Fruit fly (Drosophila melanogaster): ENCODE measurements around the gene CG4928.

Gene CG4928

DNA sequence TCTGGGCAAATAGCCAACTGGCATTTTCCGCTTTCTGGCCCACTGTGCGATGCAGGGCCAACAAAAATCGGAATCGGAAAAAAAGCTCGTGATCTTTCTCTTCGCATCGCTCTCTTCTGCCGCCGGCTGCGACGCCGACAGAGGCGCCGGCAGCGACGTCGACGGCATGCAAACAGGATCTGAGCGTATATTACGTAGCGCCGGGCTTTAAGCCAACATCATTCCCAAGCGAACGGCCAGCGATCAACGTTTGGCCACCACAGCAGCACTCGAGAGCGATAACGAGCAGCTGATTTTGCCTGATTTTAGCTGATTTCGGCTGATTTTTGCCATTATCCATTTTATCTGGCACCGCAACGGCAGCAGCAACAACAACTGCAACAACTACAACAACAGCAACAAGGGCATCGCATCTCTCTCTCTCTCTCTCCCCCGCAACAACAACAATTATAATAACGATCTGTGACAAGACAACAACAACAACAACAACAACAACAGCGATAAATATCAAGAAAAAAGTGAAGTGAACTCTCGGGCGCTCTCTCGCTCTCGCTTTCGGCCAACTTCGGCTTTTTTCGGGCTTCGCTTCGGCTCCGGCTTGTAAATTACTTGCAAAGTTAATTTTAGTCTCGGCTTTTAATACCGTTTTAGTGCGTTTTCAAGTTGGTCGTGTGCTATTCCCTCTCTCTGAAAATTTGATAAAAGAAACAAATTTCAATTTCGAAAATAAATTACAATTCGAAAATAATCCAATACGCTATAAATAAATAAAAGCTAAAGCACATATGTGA is at the start of gene CG4928:
TSS of gene CG4928 (plus strand) at position 216 of the 791 bp plus-strand sequence.
- no peak for TF ChIP-seq pan (optimal IDR thresholded peaks at IDR 0.05)
- no peak for TF ChIP-seq psq (optimal IDR thresholded peaks at IDR 0.05)
- TF ChIP-seq Dll (optimal IDR thresholded peaks at IDR 0.05), result no peak
- TF ChIP-seq EcR (GFP tag; optimal IDR thresholded peaks at IDR 0.05), result no peak
- TF ChIP-seq usp (GFP tag; optimal IDR thresholded peaks at IDR 0.05), result no peak
- no peak for TF ChIP-seq CG8478 (optimal IDR thresholded peaks at IDR 0.05)

- no peak for TF ChIP-seq pan (optimal IDR thresholded peaks at IDR 0.05)
- no peak for TF ChIP-seq EcR (GFP tag; optimal IDR thresholded peaks at IDR 0.05)
- no peak for TF ChIP-seq Dll (optimal IDR thresholded peaks at IDR 0.05)
- TF ChIP-seq usp (GFP tag; optimal IDR thresholded peaks at IDR 0.05), result no peak
Observed at dm6 chrX:16867622-16868021, 45.4 kb upstream of the CG4928 start.

- no peak for TF ChIP-seq CG8478 (optimal IDR thresholded peaks at IDR 0.05)
- TF ChIP-seq psq (optimal IDR thresholded peaks at IDR 0.05), result no peak
- no peak for TF ChIP-seq pan (optimal IDR thresholded peaks at IDR 0.05)
Observed at dm6 chrX:16871808-16872207, 41.2 kb upstream of the CG4928 start.

dm6 chrX:16873053-16873452 is 39.9 kb upstream of the CG4928 start:
- TF ChIP-seq EcR (GFP tag; optimal IDR thresholded peaks at IDR 0.05), result no peak
- no peak for TF ChIP-seq psq (optimal IDR thresholded peaks at IDR 0.05)
- no peak for TF ChIP-seq Dll (optimal IDR thresholded peaks at IDR 0.05)
- TF ChIP-seq pan (optimal IDR thresholded peaks at IDR 0.05), result no peak

dm6 chrX:16874671-16875070 is 38.3 kb upstream of the CG4928 start:
- no peak for TF ChIP-seq psq (optimal IDR thresholded peaks at IDR 0.05)
- no peak for TF ChIP-seq usp (GFP tag; optimal IDR thresholded peaks at IDR 0.05)

DNA sequence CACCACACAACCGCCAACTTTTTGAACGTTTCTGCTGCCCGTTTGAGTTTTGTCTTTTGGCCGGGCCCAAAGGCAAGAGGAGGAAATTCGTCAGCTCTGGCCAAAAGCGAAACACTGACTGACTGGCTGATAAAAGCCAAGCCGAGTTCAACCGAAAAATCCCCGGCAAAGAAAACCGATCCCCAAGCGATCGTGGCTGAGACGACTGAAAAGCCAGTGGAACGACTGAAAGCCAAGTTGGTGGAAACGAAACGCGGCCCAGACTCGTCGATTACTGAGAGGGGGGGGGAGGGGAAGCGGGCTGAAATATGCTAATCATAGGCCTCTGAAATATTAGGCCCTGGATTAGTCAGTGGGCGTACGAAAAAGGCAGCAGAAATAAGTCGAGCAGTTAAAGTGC is 36.6 kb upstream of the CG4928 start, which contains the start of gene CG13003:
TSS of gene CG13003 (minus strand) at position 120 of the 400 bp plus-strand sequence.
- TF ChIP-seq CG8478 (optimal IDR thresholded peaks at IDR 0.05) (no peak), pan (optimal IDR thresholded peaks at IDR 0.05) (no peak), EcR (GFP tag; optimal IDR thresholded peaks at IDR 0.05) (no peak), psq (optimal IDR thresholded peaks at IDR 0.05) (no peak), Dll (optimal IDR thresholded peaks at IDR 0.05) (no peak), usp (GFP tag; optimal IDR thresholded peaks at IDR 0.05) (no peak)

dm6 chrX:16880013-16880412 is 33.0 kb upstream of the CG4928 start:
- TF ChIP-seq Dll (optimal IDR thresholded peaks at IDR 0.05), result no peak
- no peak for TF ChIP-seq psq (optimal IDR thresholded peaks at IDR 0.05)
- no peak for TF ChIP-seq EcR (GFP tag; optimal IDR thresholded peaks at IDR 0.05)
- no peak for TF ChIP-seq usp (GFP tag; optimal IDR thresholded peaks at IDR 0.05)
- no peak for TF ChIP-seq pan (optimal IDR thresholded peaks at IDR 0.05)
- no peak for TF ChIP-seq CG8478 (optimal IDR thresholded peaks at IDR 0.05)

DNA sequence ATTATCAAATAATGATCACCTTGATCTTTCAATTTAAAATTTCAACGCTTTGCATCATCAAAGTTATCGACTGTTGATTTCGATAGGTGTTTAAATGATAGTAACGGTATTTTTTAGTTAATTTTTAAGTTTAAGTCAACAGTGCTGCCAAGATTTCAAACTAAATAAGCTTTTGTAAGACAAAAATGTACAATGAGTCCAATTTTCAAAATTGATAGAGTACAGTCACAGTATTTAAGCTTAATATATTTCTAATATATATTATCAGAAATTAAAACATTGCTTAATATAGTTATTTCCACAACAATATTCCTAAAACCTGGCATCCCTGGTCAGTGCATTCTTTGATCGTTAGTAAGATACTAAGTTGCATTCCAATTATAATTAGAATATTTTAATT is 32.0 kb upstream of the CG4928 start, which contains the start of gene CG4872:
TSS of gene CG4872 (plus strand) at position 333 of the 400 bp plus-strand sequence.
- TF ChIP-seq Dll (optimal IDR thresholded peaks at IDR 0.05) (no peak), CG8478 (optimal IDR thresholded peaks at IDR 0.05) (no peak), EcR (GFP tag; optimal IDR thresholded peaks at IDR 0.05) (no peak), psq (optimal IDR thresholded peaks at IDR 0.05) (no peak), pan (optimal IDR thresholded peaks at IDR 0.05) (no peak), usp (GFP tag; optimal IDR thresholded peaks at IDR 0.05) (no peak)

DNA sequence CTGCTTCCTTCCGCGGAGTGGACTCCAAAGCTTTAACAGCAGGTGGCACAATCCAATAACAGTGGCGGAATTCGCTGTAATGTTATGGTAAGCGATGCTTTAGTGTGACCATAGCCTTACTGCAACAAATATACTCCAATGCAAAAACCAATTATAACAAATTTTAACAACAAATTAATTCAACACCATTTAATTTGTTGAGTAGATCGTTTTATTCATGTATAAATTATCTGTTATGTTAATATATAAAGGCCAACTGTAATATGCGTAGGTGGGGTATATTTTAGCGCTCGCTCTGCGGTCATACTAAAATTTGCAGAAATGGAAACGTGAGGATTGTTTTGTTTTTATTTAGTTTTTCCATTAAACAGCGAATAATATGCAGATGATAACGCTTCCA is 28.7 kb upstream of the CG4928 start, which contains the start of the genes Nprl2 and Polr3I:
TSS of gene Nprl2 (minus strand) at position 86 of the 400 bp plus-strand sequence.
TSS of gene Polr3I (plus strand) at position 302 of the 400 bp plus-strand sequence.
- TF ChIP-seq pan (optimal IDR thresholded peaks at IDR 0.05), result no peak
- TF ChIP-seq usp (GFP tag; optimal IDR thresholded peaks at IDR 0.05), result no peak
- no peak for TF ChIP-seq psq (optimal IDR thresholded peaks at IDR 0.05)
- TF ChIP-seq EcR (GFP tag; optimal IDR thresholded peaks at IDR 0.05), result no peak
- no peak for TF ChIP-seq CG8478 (optimal IDR thresholded peaks at IDR 0.05)
- no peak for TF ChIP-seq Dll (optimal IDR thresholded peaks at IDR 0.05)

DNA sequence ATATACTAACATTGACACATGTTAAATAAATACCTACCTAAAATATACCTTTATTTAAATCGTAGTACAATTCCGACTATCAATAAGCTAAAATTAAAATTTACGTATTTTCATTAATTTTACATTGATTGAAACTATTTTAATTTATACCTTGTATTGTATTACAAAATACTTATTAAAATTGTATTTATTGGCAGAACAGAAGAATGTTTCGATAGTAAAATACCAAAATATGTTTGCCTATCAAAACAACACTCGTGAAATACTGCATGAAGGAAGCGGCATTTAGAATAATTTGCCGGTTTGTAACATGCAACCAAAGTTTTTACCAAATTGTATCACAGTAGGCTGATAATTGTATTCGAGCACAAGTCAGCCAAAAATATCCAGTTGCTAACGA is 26.4 kb upstream of the CG4928 start, which contains the start of the genes DENR and CG4880:
TSS of gene DENR (minus strand) at position 10 of the 400 bp plus-strand sequence.
TSS of gene CG4880 (plus strand) at position 268 of the 400 bp plus-strand sequence.
- TF ChIP-seq CG8478 (optimal IDR thresholded peaks at IDR 0.05), result no peak
- TF ChIP-seq usp (GFP tag; optimal IDR thresholded peaks at IDR 0.05), result no peak
- no peak for TF ChIP-seq EcR (GFP tag; optimal IDR thresholded peaks at IDR 0.05)
- TF ChIP-seq psq (optimal IDR thresholded peaks at IDR 0.05), result no peak
- TF ChIP-seq Dll (optimal IDR thresholded peaks at IDR 0.05), result no peak
- TF ChIP-seq pan (optimal IDR thresholded peaks at IDR 0.05), result no peak

DNA sequence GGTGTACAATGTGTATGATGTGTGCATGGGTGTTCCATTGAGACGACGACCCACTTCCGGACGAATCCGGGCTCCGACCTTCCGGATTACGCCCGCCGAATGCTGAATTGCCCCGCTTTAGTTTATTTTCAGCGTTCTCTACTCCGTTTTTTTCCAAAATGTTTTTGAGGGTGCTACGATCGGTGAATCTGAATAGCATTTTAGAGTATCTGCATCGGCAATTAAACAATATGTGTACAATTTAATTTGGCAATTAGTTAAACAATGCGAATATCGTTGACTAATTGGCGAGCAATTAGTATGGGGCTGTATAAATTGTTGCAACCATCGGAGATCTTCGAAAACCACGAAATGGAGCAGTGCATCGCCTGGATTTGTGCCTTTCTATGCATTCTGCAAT is 23.5 kb upstream of the CG4928 start, which contains the start of gene CG13002:
TSS of gene CG13002 (plus strand) at position 301 of the 400 bp plus-strand sequence.
- TF ChIP-seq usp (GFP tag; optimal IDR thresholded peaks at IDR 0.05), result no peak
- TF ChIP-seq CG8478 (optimal IDR thresholded peaks at IDR 0.05), result no peak
- no peak for TF ChIP-seq pan (optimal IDR thresholded peaks at IDR 0.05)

dm6 chrX:16890599-16890998 is 22.4 kb upstream of the CG4928 start:
- TF ChIP-seq Dll (optimal IDR thresholded peaks at IDR 0.05) (no peak), usp (GFP tag; optimal IDR thresholded peaks at IDR 0.05) (no peak), pan (optimal IDR thresholded peaks at IDR 0.05) (no peak), CG8478 (optimal IDR thresholded peaks at IDR 0.05) (no peak), psq (optimal IDR thresholded peaks at IDR 0.05) (no peak), EcR (GFP tag; optimal IDR thresholded peaks at IDR 0.05) (no peak)

DNA sequence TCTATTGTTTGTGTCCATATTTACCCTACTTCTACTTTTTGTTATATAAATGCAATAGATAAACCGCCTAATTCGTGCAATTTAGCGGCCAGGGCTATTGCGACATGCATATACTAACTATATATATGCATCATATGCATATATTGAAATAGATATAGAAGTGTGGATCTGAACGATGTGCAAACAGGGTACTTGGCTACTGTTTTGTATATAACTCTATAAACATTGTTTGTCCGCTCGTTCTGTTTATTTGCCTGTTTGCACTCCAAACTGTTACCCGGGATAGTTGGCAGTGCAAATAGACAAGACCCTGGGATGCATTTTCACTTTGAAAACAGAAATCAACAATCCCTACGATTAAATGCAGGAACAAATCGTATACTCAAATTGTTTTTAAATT is 19.9 kb upstream of the CG4928 start:
- no peak for TF ChIP-seq psq (optimal IDR thresholded peaks at IDR 0.05)
- no peak for TF ChIP-seq CG8478 (optimal IDR thresholded peaks at IDR 0.05)
- no peak for TF ChIP-seq pan (optimal IDR thresholded peaks at IDR 0.05)
- no peak for TF ChIP-seq Dll (optimal IDR thresholded peaks at IDR 0.05)
- TF ChIP-seq usp (GFP tag; optimal IDR thresholded peaks at IDR 0.05), result no peak
- no peak for TF ChIP-seq EcR (GFP tag; optimal IDR thresholded peaks at IDR 0.05)

Measured in whole organism.